Worm (Caenorhabditis elegans) whole organism, L2 larva: Measurements from ENCODE around the gene sre-2.

Experiments
- ZK546.5 ChIP-seq: sonication (generic microtip); optimal IDR thresholded peaks from 2 replicates; lab custom pipeline; 2017; ENCODE audit warnings: missing biosample characterization, missing genetic modification characterization
- ama-1 ChIP-seq: fragments of 150-350 bp; optimal IDR thresholded peaks from 2 replicates; lab custom pipeline; 2018; ENCODE audit warnings: inconsistent platforms
- fos-1 ChIP-seq: fragments of 150-350 bp; optimal IDR thresholded peaks from 2 replicates; lab custom pipeline; 2014; ENCODE audit warnings: missing biosample characterization, missing genetic modification characterization
- mdl-1 ChIP-seq, 2 experiments: fragments of 150-350 bp in 1 of 2; sonication (generic microtip) in 1 of 2; optimal IDR thresholded peaks; 2 replicates each; lab custom pipeline; 2017; ENCODE audit warnings: missing biosample characterization in 2 of 2, missing genetic modification characterization in 2 of 2
- nhr-11 ChIP-seq: fragments of 150-350 bp; optimal IDR thresholded peaks from 2 replicates; lab custom pipeline; 2014; ENCODE audit warnings: missing biosample characterization, missing genetic modification characterization
- nhr-23 ChIP-seq: fragments of 150-350 bp; optimal IDR thresholded peaks from 2 replicates; lab custom pipeline; 2014; ENCODE audit warnings: missing biosample characterization, missing genetic modification reagents, missing genetic modification characterization
- sem-4 ChIP-seq: fragments of 150-350 bp; optimal IDR thresholded peaks from 2 replicates; lab custom pipeline; 2014; ENCODE audit warnings: missing biosample characterization, missing genetic modification reagents, missing genetic modification characterization
- snpc-4 ChIP-seq: fragments of 150-350 bp; optimal IDR thresholded peaks from 2 replicates; lab custom pipeline; 2014; ENCODE audit warnings: missing biosample characterization, missing genetic modification characterization
- unc-55 ChIP-seq: fragments of 150-350 bp; sonication (generic microtip); optimal IDR thresholded peaks from 3 replicates; lab custom pipeline; 2014; ENCODE audit warnings: missing biosample characterization, missing genetic modification reagents, missing genetic modification characterization
- unc-62 ChIP-seq: fragments of 150-350 bp; optimal IDR thresholded peaks from 2 replicates; lab custom pipeline; 2014; ENCODE audit warnings: missing biosample characterization, missing genetic modification reagents, missing genetic modification characterization
- zag-1 ChIP-seq: fragments of 150-350 bp; optimal IDR thresholded peaks from 2 replicates; lab custom pipeline; 2014; ENCODE audit warnings: missing biosample characterization, missing genetic modification characterization
- ztf-11 ChIP-seq: sonication (generic microtip); optimal IDR thresholded peaks from 2 replicates; lab custom pipeline; 2017; ENCODE audit warnings: missing biosample characterization, missing genetic modification characterization

DNA sequence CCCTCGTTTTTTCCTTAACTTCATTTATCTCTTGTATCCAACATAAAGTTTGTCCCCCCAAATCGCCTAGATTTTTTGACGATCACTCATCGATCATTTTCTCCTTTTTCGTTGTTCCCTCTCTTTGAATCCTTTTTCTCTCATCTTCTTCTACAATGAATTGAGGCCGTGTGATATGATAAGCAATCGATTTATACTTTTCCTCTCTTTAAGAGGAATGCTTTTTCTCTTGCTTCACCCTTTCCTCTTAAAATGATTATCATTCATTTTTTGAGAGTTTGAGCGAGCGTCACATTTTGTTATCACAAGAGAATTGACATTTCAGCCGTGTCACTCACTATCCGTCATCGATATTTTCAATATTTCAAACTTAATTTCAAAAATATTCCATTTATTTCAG is 23.9 kb downstream of the sre-2 start, which contains the start of gene K02C4.5:
- TF ChIP-seq sem-4 (tag; lab: Kevin White, UChicago) (no peak), mdl-1 (tag; optimal IDR thresholded peaks at IDR 0.05; lab: Kevin White, UChicago) (no peak), zag-1 (tag; lab: Kevin White, UChicago) (no peak), fos-1 (peak; percentile 98), ztf-11 (no peak), nhr-11 (tag; lab: Kevin White, UChicago) (no peak), ZK546.5 (tag; lab: Kevin White, UChicago) (no peak), unc-62 (no peak), ama-1 (no peak), snpc-4 (tag; lab: Kevin White, UChicago) (no peak), unc-55 (GFP tag; lab: Kevin White, UChicago) (no peak), nhr-23 (tag; lab: Kevin White, UChicago) (no peak)
